Fruit fly (Drosophila melanogaster): ENCODE measurements around the gene ppk31.

DNA sequence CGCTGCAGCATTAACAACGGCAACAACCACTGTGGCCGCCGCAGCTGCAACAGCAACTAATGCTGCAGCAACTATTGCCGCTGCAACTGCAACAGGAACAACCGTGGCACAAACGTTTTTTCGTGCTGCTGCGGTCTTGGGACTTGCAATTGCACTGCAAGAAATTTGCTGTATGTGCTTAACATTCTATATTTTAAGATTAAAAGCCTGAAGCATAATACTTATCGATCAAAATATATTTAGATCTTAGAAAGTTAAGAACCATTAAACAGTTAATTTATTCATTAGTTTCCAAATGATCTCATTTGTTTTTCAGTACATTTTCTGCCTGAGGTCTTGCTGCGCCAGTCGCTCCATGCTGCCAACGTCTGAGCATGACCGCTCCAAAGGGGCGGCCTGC is 18.1 kb downstream of the ppk31 start:
- TF ChIP-seq dmrt93B (GFP tag; optimal IDR thresholded peaks at IDR 0.05) (no peak), psq (GFP tag; optimal IDR thresholded peaks at IDR 0.05) (no peak), usp (GFP tag; optimal IDR thresholded peaks at IDR 0.05) (no peak)

Measured in whole organism, wandering third instar larva.